Worm (Caenorhabditis elegans): Measurements from ENCODE around the gene Y51H7BR.7.

The Y51H7BR.7 gene

ce11 chrII:1476016-1476415 lies 49.4 kb downstream of the Y51H7BR.7 start:
- no peak for TF ChIP-seq mdl-1 (tag; optimal IDR thresholded peaks at IDR 0.05)

- TF ChIP-seq fos-1 (tag; optimal IDR thresholded peaks at IDR 0.05) (peak; percentile 90), skn-1 (tag; optimal IDR thresholded peaks at IDR 0.05) (peak; percentile 31), gmeb-1 (tag; optimal IDR thresholded peaks at IDR 0.05) (peak; percentile 4), ceh-16 (tag; optimal IDR thresholded peaks at IDR 0.05) (no peak)
Observed at ce11 chrII:1475328-1475727, 50.1 kb downstream of the Y51H7BR.7 start.

- TF ChIP-seq zag-1 (tag; optimal IDR thresholded peaks at IDR 0.05) (no peak), lin-13 (GFP tag; optimal IDR thresholded peaks at IDR 0.05) (no peak), blmp-1 (tag; optimal IDR thresholded peaks at IDR 0.05; ENCODE audit: insufficient read depth) (no peak), skn-1 (tag; optimal IDR thresholded peaks at IDR 0.05) (no peak), ztf-1 (GFP tag; conservative IDR thresholded peaks at IDR 0.05) (no peak), nhr-6 (tag; optimal IDR thresholded peaks at IDR 0.05) (no peak), aly-2 (tag; optimal IDR thresholded peaks at IDR 0.05) (no peak), nhr-12 (tag; optimal IDR thresholded peaks at IDR 0.05) (no peak), lin-39 (tag; optimal IDR thresholded peaks at IDR 0.05) (no peak), dmd-4 (tag; optimal IDR thresholded peaks at IDR 0.05) (no peak)
Observed at ce11 chrII:1474807-1475206, 50.6 kb downstream of the Y51H7BR.7 start.

- TF ChIP-seq unc-39 (tag; optimal IDR thresholded peaks at IDR 0.05) (no peak), nhr-23 (tag; optimal IDR thresholded peaks at IDR 0.05) (no peak)
Observed at ce11 chrII:1473481-1473880, 51.9 kb downstream of the Y51H7BR.7 start, which contains the start of gene H17B01.5. Gene H17B01.5 (minus strand): TSS chrII:1473581.

Measured in whole organism, L2 larva.